Worm (Caenorhabditis elegans) whole organism, mixed stage, embryonic: ENCODE measurements around the gene cpt-4.

ENCODE experiments used
- bed-3 ChIP-seq: fragments of 200-800 bp; sonication (Bioruptor generic); optimal IDR thresholded peaks from 3 replicates; lab custom pipeline; 2018; ENCODE audit warnings: mild to moderate bottlenecking, missing genetic modification characterization, moderate library complexity, missing compliant biosample characterization
- blmp-1 ChIP-seq: fragments of 150-350 bp; optimal IDR thresholded peaks from 2 replicates; lab custom pipeline; 2014; ENCODE audit warnings: missing biosample characterization, missing genetic modification characterization
- ceh-39 ChIP-seq: fragments of 150-350 bp; optimal IDR thresholded peaks from 2 replicates; lab custom pipeline; 2014; ENCODE audit warnings: missing biosample characterization, missing genetic modification characterization
- ceh-43 ChIP-seq: fragments of 200-800 bp; sonication (Bioruptor generic); optimal IDR thresholded peaks from 2 replicates; lab custom pipeline; 2018; ENCODE audit warnings: mild to moderate bottlenecking, missing genetic modification characterization, moderate library complexity, missing compliant biosample characterization
- ceh-83 ChIP-seq: fragments of 200-800 bp; sonication (Bioruptor generic); optimal IDR thresholded peaks from 2 replicates; lab custom pipeline; 2018; ENCODE audit warnings: mild to moderate bottlenecking, missing genetic modification characterization, missing compliant biosample characterization
- ces-1 ChIP-seq: fragments of 150-350 bp; optimal IDR thresholded peaks from 2 replicates; lab custom pipeline; 2014; ENCODE audit warnings: missing biosample characterization, missing genetic modification reagents, missing genetic modification characterization
- drap-1 ChIP-seq: fragments of 200-800 bp; sonication (Bioruptor generic); optimal IDR thresholded peaks from 3 replicates; lab custom pipeline; 2018; ENCODE audit warnings: mild to moderate bottlenecking, missing genetic modification characterization, missing compliant biosample characterization
- elt-1 ChIP-seq: sonication (generic microtip); optimal IDR thresholded peaks from 2 replicates; lab custom pipeline; 2017; ENCODE audit warnings: missing genetic modification characterization, mild to moderate bottlenecking, missing compliant biosample characterization, antibody characterized with exemption, moderate library complexity, borderline replicate concordance; ENCODE audit not compliant: insufficient read depth
- elt-3 ChIP-seq: fragments of 150-350 bp; optimal IDR thresholded peaks from 2 replicates; lab custom pipeline; 2014; ENCODE audit warnings: missing biosample characterization, missing genetic modification characterization
- ham-2 ChIP-seq: fragments of 200-800 bp; sonication (Bioruptor generic); optimal IDR thresholded peaks from 2 replicates; lab custom pipeline; 2018; ENCODE audit warnings: mild to moderate bottlenecking, missing genetic modification characterization, missing compliant biosample characterization
- hlh-1 ChIP-seq: fragments of 150-350 bp; optimal IDR thresholded peaks from 2 replicates; lab custom pipeline; 2014; ENCODE audit warnings: missing biosample characterization, missing genetic modification reagents, missing genetic modification characterization
- lin-13 ChIP-seq: fragments of 150-350 bp; optimal IDR thresholded peaks from 2 replicates; lab custom pipeline; 2014; ENCODE audit warnings: missing biosample characterization, missing genetic modification characterization
- lin-32 ChIP-seq: fragments of 200-800 bp; sonication (Bioruptor generic); optimal IDR thresholded peaks from 2 replicates; lab custom pipeline; 2018; ENCODE audit warnings: mild to moderate bottlenecking, missing genetic modification characterization, missing compliant biosample characterization
- lsy-2 ChIP-seq: fragments of 150-350 bp; optimal IDR thresholded peaks from 2 replicates; lab custom pipeline; 2014; ENCODE audit warnings: missing biosample characterization, missing genetic modification characterization
- mep-1 ChIP-seq: fragments of 150-350 bp; optimal IDR thresholded peaks from 2 replicates; lab custom pipeline; 2017; ENCODE audit warnings: missing biosample characterization, missing genetic modification reagents, missing genetic modification characterization, inconsistent platforms
- mls-2 ChIP-seq: sonication (generic microtip); optimal IDR thresholded peaks from 2 replicates; lab custom pipeline; 2016; ENCODE audit warnings: mild to moderate bottlenecking, missing genetic modification characterization, moderate library complexity, missing compliant biosample characterization
- nhr-2 ChIP-seq: fragments of 150-350 bp; optimal IDR thresholded peaks from 2 replicates; lab custom pipeline; 2014; ENCODE audit warnings: missing biosample characterization, missing genetic modification characterization
- nhr-237 ChIP-seq: fragments of 150-350 bp; optimal IDR thresholded peaks from 2 replicates; lab custom pipeline; 2014; ENCODE audit warnings: missing biosample characterization, missing genetic modification characterization
- nhr-28 ChIP-seq: fragments of 150-350 bp; optimal IDR thresholded peaks from 2 replicates; lab custom pipeline; 2014; ENCODE audit warnings: missing biosample characterization, missing genetic modification characterization
- nhr-76 ChIP-seq: sonication (generic microtip); optimal IDR thresholded peaks from 2 replicates; lab custom pipeline; 2017; ENCODE audit warnings: missing biosample characterization, missing genetic modification characterization
- pha-4 ChIP-seq: fragments of 150-350 bp; optimal IDR thresholded peaks from 2 replicates; lab custom pipeline; 2018; ENCODE audit warnings: missing biosample characterization, missing genetic modification reagents, missing genetic modification characterization
- snpc-4 ChIP-seq: fragments of 150-350 bp; optimal IDR thresholded peaks from 2 replicates; lab custom pipeline; 2014; ENCODE audit warnings: missing biosample characterization, missing genetic modification characterization
- sptf-1 ChIP-seq: sonication (generic microtip); optimal IDR thresholded peaks from 2 replicates; lab custom pipeline; 2017; ENCODE audit warnings: mild to moderate bottlenecking, missing genetic modification characterization, moderate library complexity, missing compliant biosample characterization
- tbx-8 ChIP-seq: fragments of 200-800 bp; sonication (Bioruptor generic); optimal IDR thresholded peaks from 2 replicates; lab custom pipeline; 2018; ENCODE audit warnings: mild to moderate bottlenecking, missing genetic modification characterization, moderate library complexity, missing compliant biosample characterization
- unc-120 ChIP-seq: sonication (generic microtip); optimal IDR thresholded peaks from 2 replicates; lab custom pipeline; 2017; ENCODE audit warnings: missing genetic modification characterization, missing compliant biosample characterization; ENCODE audit not compliant: poor library complexity, severe bottlenecking
- unc-39 ChIP-seq: fragments of 150-350 bp; optimal IDR thresholded peaks from 2 replicates; lab custom pipeline; 2014; ENCODE audit warnings: missing biosample characterization, missing genetic modification characterization
- unc-62 ChIP-seq: fragments of 150-350 bp; optimal IDR thresholded peaks from 2 replicates; lab custom pipeline; 2014; ENCODE audit warnings: missing biosample characterization, missing genetic modification reagents, missing genetic modification characterization
- zip-8 ChIP-seq: fragments of 150-350 bp; optimal IDR thresholded peaks from 2 replicates; lab custom pipeline; 2014; ENCODE audit warnings: missing biosample characterization, missing genetic modification characterization
- ztf-11 ChIP-seq: fragments of 150-350 bp; optimal IDR thresholded peaks from 2 replicates; lab custom pipeline; 2014; ENCODE audit warnings: missing biosample characterization, missing genetic modification characterization

Gene cpt-4

DNA sequence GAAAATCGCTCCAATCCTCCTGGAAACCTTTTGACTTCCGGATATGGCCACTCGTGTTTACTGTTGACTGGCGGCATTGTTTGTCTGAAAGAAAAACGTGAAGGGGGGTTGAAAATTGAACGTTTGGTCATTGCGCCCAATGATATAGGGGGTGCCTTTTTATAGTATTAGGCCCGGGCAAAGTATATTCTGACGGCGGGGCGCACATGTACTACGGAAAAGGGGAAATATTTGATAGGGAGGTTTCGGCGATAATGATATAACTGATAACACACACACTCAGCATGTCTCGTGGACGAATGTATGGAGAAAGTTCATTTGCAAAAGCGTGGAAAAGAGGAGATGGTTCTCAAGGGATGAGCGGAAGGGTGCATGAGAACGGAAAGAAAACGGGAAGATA is at the start of gene cpt-4:
Gene cpt-4, minus strand, starts transcription at position 84 of the 400 bp plus-strand sequence.
- TF ChIP-seq drap-1 (no peak), nhr-237 (tag; lab: Kevin White, UChicago) (no peak), elt-3 (tag; lab: Kevin White, UChicago) (peak; percentile 43), lsy-2 (no peak), pha-4 (tag; lab: Kevin White, UChicago) (no peak), hlh-1 (tag; lab: Kevin White, UChicago) (no peak)

DNA sequence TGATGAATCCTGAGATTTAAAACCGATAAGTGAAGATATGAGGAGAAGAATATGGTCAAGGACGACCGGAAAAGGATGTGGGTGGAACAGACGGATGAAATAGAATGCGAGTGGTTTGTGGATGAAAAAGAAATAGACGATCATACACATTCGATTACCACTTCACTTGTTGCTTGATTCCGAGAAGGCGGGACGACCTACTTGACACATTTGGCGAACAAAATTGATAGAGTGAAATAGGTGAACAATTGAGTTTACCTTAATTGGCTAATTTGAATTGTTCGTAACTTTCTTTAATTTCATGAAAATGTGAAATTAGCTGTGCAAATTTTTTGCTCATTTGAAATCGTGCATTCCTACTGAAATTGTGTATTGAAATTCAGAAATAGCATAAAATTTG is 44.6 kb upstream of the cpt-4 start, which contains the start of gene Y58A7A.2:
Gene Y58A7A.2, minus strand, starts transcription at position 101 of the 400 bp plus-strand sequence.
- TF ChIP-seq unc-62 (GFP tag; lab: Kevin White, UChicago): no peak
- no peak for TF ChIP-seq nhr-76 (tag; lab: Kevin White, UChicago)
- no peak for TF ChIP-seq sptf-1 (tag; lab: Kevin White, UChicago)
- TF ChIP-seq lsy-2: no peak

DNA sequence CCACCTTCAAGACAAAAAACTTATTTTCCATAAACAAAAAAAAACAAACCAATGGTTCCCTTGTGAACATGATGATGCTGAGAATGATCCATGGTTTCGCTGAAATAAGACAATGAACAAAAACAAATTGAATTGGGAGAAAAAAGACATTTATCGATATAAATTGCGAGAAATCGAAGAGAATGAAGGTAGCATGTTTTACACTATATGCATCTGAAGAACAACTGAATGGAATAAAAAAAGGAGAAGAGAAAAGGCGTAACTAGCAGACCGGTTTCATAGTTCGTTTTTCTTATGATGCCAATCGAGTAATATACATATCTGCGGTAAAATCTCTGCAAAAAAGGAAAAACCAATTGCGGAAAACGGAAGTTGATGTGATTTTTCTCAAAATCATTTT is 41.9 kb upstream of the cpt-4 start, which contains the start of gene Y58A7A.1:
Gene Y58A7A.1, minus strand, starts transcription at position 101 of the 400 bp plus-strand sequence.
- TF ChIP-seq lin-32 (GFP tag; lab: Kevin White, UChicago) (no peak), unc-39 (tag; lab: Kevin White, UChicago) (no peak), elt-1 (tag; lab: Kevin White, UChicago) (no peak), mls-2 (tag; lab: Kevin White, UChicago) (no peak), drap-1 (no peak), lin-13 (tag; lab: Kevin White, UChicago) (no peak), ztf-11 (tag; lab: Kevin White, UChicago) (no peak), ceh-39 (no peak), ceh-83 (GFP tag; lab: Kevin White, UChicago) (no peak), tbx-8 (GFP tag; lab: Kevin White, UChicago) (no peak), nhr-76 (tag; lab: Kevin White, UChicago) (no peak), snpc-4 (tag; lab: Kevin White, UChicago) (no peak), bed-3 (GFP tag; lab: Kevin White, UChicago) (no peak), zip-8 (tag; lab: Kevin White, UChicago) (no peak), pha-4 (tag; lab: Kevin White, UChicago) (no peak)

DNA sequence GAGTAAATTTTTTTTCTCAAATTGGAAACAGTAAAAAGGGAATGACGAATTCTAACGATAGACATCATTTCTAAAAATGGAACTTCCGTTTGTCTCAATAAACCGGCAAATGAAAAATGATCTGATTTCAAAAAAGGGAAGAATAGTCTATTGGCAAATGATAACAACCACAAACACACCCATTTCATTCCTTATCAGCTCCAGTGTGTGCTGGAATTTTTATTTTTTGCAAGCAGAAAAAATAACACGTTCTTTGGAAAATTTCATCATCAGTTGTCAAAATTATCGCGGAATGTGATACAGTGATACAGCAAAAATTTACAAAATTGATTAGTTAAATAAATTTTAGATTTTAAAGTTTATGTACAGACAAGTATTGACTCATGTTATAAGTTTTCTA is 39.9 kb upstream of the cpt-4 start:
- TF ChIP-seq mep-1 (tag; lab: Kevin White, UChicago): no peak
- no peak for TF ChIP-seq bed-3 (GFP tag; lab: Kevin White, UChicago)
- no peak for TF ChIP-seq unc-120 (tag; lab: Kevin White, UChicago)

DNA sequence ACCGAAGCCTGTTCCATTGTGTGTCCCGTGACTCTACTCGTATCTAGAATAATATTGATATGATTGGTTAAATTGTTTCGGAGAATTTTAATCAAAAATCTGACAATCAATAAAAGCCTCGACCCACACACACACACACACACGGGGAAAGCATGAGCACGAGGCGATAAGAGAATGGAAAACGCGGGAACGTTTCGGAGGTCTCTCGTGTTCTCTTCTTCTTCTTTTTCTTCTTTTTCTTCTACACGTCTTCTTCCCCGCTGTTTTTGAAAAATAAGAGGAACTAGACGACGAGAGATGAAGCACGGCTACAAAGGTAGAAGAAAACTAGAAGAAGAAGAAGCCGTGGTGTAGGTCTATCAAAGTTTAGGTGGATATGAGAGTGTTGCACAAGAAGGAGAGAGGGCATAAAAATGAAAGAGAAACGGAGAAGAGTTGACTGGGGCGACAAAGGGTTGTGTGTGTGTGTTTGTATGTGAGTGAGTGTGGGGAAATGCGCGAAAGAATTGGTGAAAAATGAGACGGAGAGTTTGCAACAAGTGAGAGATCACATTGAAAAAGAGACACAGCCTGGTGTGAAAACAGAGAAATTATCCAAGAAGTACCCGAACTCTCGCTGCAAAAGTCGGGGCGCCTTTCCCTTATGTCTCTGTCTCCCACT is 37.4 kb upstream of the cpt-4 start, which contains the start of gene mlk-1:
Gene mlk-1, minus strand, starts transcription at position 51 of the 661 bp plus-strand sequence.
- TF ChIP-seq unc-62 (GFP tag; lab: Kevin White, UChicago): no peak
- peak; percentile 28 for TF ChIP-seq mep-1 (tag; lab: Kevin White, UChicago)
- no peak for TF ChIP-seq snpc-4 (tag; lab: Kevin White, UChicago)
- no peak for TF ChIP-seq ztf-11 (tag; lab: Kevin White, UChicago)
- TF ChIP-seq ceh-43 (GFP tag; lab: Kevin White, UChicago): no peak
- TF ChIP-seq unc-120 (tag; lab: Kevin White, UChicago): peak; percentile 48
- no peak for TF ChIP-seq hlh-1 (tag; lab: Kevin White, UChicago)
- no peak for TF ChIP-seq nhr-2 (tag; lab: Kevin White, UChicago)
- peak; percentile 66 for TF ChIP-seq ham-2
- TF ChIP-seq nhr-237 (tag; lab: Kevin White, UChicago): peak; percentile 36
- TF ChIP-seq ceh-39: no peak
- TF ChIP-seq mls-2 (tag; lab: Kevin White, UChicago): peak; percentile 41
- TF ChIP-seq lsy-2: no peak
- TF ChIP-seq pha-4 (tag; lab: Kevin White, UChicago): no peak
- TF ChIP-seq ces-1: peak; percentile 17
- TF ChIP-seq blmp-1: no peak
- TF ChIP-seq nhr-28 (tag; lab: Kevin White, UChicago): no peak
